Worm (Caenorhabditis elegans): ENCODE results near the gene B0035.21.

The B0035.21 gene

DNA sequence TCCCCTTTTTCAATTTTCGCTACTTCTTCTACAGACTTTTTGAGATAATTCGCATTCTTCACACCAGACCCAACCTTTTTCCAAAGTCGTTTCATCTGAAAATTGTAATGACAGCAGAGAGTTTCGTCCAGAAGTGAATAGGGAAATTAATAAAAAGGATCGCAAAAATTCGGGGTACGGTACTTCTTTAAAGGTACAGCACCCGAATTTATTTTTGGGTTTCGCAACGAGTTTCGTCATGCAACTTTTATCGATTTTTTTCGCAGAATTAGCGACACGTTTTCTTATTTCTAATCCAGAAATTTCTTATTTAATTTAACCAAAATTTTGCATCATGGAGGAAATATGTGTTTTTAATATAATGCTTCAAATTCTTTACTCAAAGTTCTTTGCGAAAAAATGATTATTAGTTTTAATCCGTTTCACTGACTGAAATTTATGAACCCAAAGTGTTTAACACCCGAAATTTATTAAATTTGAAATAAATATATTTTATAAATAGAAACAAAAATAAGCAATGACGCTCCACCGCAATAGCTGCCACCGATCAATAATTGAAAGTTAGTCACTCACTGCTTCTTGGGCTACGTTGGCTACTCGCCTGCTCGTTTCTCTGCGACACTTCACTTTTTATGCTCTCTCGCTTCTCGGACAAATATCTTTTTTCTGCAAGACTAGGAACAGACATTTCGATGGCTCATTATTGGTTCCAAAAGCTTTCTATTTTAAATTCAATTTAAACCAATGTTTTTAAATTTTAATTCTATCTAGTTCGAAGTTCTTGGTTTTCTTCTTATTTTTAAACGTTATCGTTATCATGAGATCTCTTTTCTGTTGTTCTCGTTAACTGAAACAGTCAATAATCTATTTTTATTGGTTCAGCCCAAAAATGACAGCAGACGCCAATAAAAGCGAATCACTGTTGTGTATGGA, 28.6 kb upstream of the B0035.21 start, which contains the start of the genes B0035.15 and dnj-1:
B0035.15 (minus strand) TSS at position 99 of the 933 bp plus-strand sequence.
dnj-1 (plus strand) TSS at position 883 of the 933 bp plus-strand sequence.
- peak; percentile 69 for TF ChIP-seq xnd-1 (tag; optimal IDR thresholded peaks at IDR 0.05)
- TF ChIP-seq madf-6 (GFP tag; IDR thresholded peaks at IDR 0.05), result peak; percentile 78
- peak; percentile 34; the same call in 1 of the 2 replicates for TF ChIP-seq madf-8 (GFP tag; conservative IDR thresholded peaks at IDR 0.05)
- peak; percentile 68 for TF ChIP-seq mcd-1 (GFP tag; IDR thresholded peaks at IDR 0.05)
- 0 out of 2 replicates have a peak, but pooled peaks have one; percentile 19 for TF ChIP-seq D2030.7 (GFP tag; IDR thresholded peaks at IDR 0.05)
- peak; percentile 56 for TF ChIP-seq attf-5 (GFP tag; optimal IDR thresholded peaks at IDR 0.05)
- peak; percentile 19 for TF ChIP-seq lin-40 (tag; optimal IDR thresholded peaks at IDR 0.05)
- TF ChIP-seq cebp-1 (GFP tag; IDR thresholded peaks at IDR 0.05), result no peak
- peak; percentile 42 for TF ChIP-seq cebp-1 (tag; optimal IDR thresholded peaks at IDR 0.05)
- peak; percentile 30; the same call in 1 of the 2 replicates for TF ChIP-seq hmg-1.2 (GFP tag; IDR thresholded peaks at IDR 0.05)
- no peak for TF ChIP-seq somi-1 (GFP tag; optimal IDR thresholded peaks at IDR 0.05)
- TF ChIP-seq F33H1.4 (GFP tag; IDR thresholded peaks at IDR 0.05), result peak; percentile 81
- TF ChIP-seq K11D2.4 (GFP tag; IDR thresholded peaks at IDR 0.05), result no peak
- TF ChIP-seq egrh-3 (GFP tag; IDR thresholded peaks at IDR 0.05), result no peak
- 0 out of 2 replicates have a peak, but pooled peaks have one; percentile 19 for TF ChIP-seq madf-3 (GFP tag; IDR thresholded peaks at IDR 0.05)
- peak; percentile 82 for TF ChIP-seq lsl-1 (GFP tag; optimal IDR thresholded peaks at IDR 0.05)
- TF ChIP-seq ztf-3 (GFP tag; optimal IDR thresholded peaks at IDR 0.05), result no peak

DNA sequence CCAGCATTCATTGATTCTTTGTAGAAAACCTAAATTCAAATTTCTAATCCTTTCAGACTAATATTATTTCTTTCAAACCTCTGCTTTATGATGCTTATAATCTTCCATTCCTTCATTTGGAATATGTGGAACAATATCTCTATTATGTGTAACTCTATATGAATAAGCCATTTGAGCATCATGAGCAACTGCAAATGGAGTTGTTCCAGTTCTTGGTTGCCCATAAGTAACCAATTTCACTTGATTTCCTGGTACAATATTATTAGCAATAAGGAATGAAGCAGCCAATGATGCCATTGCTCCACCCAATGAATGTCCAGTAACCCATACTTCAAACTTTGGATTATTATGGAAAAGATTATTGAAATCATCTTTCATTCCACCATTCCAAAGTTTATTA, 22.1 kb upstream of the B0035.21 start:
- no peak for TF ChIP-seq attf-5 (GFP tag; optimal IDR thresholded peaks at IDR 0.05)
- no peak for TF ChIP-seq dpff-1 (tag; optimal IDR thresholded peaks at IDR 0.05)
- TF ChIP-seq ztf-6 (GFP tag; IDR thresholded peaks at IDR 0.05), result no peak
- TF ChIP-seq efl-1 (GFP tag; optimal IDR thresholded peaks at IDR 0.05), result no peak
- no peak for TF ChIP-seq ceh-91 (GFP tag; IDR thresholded peaks at IDR 0.05)
- TF ChIP-seq ZK185.1 (tag; optimal IDR thresholded peaks at IDR 0.05; ENCODE audit: poor library complexity, severe bottlenecking), result no peak
- TF ChIP-seq aptf-2 (GFP tag; conservative IDR thresholded peaks at IDR 0.05), result no peak
- TF ChIP-seq lin-26 (GFP tag; IDR thresholded peaks at IDR 0.05), result no peak
- no peak for TF ChIP-seq lsy-27 (tag; optimal IDR thresholded peaks at IDR 0.05; ENCODE audit: borderline replicate concordance, insufficient read depth)
- TF ChIP-seq ceh-79 (tag; optimal IDR thresholded peaks at IDR 0.05), result no peak
- no peak for TF ChIP-seq F55B11.4 (tag; optimal IDR thresholded peaks at IDR 0.05; ENCODE audit: borderline replicate concordance, insufficient read depth)
- no peak for TF ChIP-seq lin-35 (GFP tag; optimal IDR thresholded peaks at IDR 0.05)
- no peak for TF ChIP-seq lir-1 (GFP tag; conservative IDR thresholded peaks at IDR 0.05)
- no peak for TF ChIP-seq let-607 (tag; optimal IDR thresholded peaks at IDR 0.05)
- TF ChIP-seq T07F8.4 (tag; optimal IDR thresholded peaks at IDR 0.05), result no peak
- no peak for TF ChIP-seq rcor-1 (GFP tag; IDR thresholded peaks at IDR 0.05)
- TF ChIP-seq tlf-1 (GFP tag; optimal IDR thresholded peaks at IDR 0.05), result no peak
- no peak for TF ChIP-seq akir-1 (GFP tag; optimal IDR thresholded peaks at IDR 0.05)

DNA sequence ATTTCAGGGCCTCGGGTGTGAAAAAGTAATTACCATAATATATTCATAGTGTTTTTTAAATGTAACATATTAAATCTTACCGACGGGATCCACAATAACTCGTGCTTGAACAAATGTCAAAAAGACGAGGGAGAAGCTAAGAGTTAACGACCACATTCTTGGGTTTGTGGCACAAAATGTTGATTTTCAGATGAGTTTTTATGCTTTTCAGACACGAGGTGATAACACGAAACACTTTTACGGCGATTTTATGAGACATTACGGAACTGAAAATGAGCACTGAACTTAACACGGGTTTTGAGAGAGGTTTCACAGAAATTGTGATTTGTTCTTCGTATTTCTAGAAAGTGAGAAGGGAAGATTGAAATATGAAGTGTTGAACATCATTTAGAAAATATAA, 20.5 kb upstream of the B0035.21 start, which contains the start of gene B0035.13:
B0035.13 (minus strand) TSS at position 173 of the 400 bp plus-strand sequence.
- no peak for TF ChIP-seq F23B12.7 (tag; optimal IDR thresholded peaks at IDR 0.05; ENCODE audit: insufficient read depth)
- TF ChIP-seq nhr-80 (tag; optimal IDR thresholded peaks at IDR 0.05), result peak; percentile 18

Data from whole organism, young adult.